Fruit fly (Drosophila melanogaster): Measurements from ENCODE around the gene nAChRbeta3.

The nAChRbeta3 gene

dm6 chr2L:523165-523835 lies 21.6 kb upstream of the nAChRbeta3 start (continued):
- TF ChIP-seq Jarid2 (GFP tag; optimal IDR thresholded peaks at IDR 0.05) (peak; percentile 98), pfk (GFP tag; optimal IDR thresholded peaks at IDR 0.05) (peak; percentile 25), CG8944 (GFP tag; optimal IDR thresholded peaks at IDR 0.05) (no peak), slbo (GFP tag; IDR thresholded peaks at IDR 0.05) (peak; percentile 23; the same call in 1 of the 2 replicates), BtbVII (GFP tag; optimal IDR thresholded peaks at IDR 0.05) (no peak), CG9817 (tag; optimal IDR thresholded peaks at IDR 0.05) (peak; percentile 1), lab (GFP tag; optimal IDR thresholded peaks at IDR 0.05) (peak; percentile 41), CG14667 (GFP tag; IDR thresholded peaks at IDR 0.05) (no peak), Xrp1 (GFP tag; IDR thresholded peaks at IDR 0.05) (peak; percentile 58), unc-4 (GFP tag; IDR thresholded peaks at IDR 0.05; ENCODE audit: partially characterized antibody) (peak; percentile 52), E2f2 (GFP tag; IDR thresholded peaks at IDR 0.05) (peak; percentile 22; the same call in 1 of the 2 replicates), Hr51 (GFP tag; optimal IDR thresholded peaks at IDR 0.05) (peak in 1 of 2 experiments; percentile 13), CG12769 (tag; optimal IDR thresholded peaks at IDR 0.05) (peak; percentile 98), Bgb (GFP tag; IDR thresholded peaks at IDR 0.05; ENCODE audit: partially characterized antibody) (peak; percentile 64), E2f1 (GFP tag; IDR thresholded peaks at IDR 0.05) (0 out of 2 replicates have a peak, but pooled peaks have one; percentile 18), CG32532 (GFP tag; IDR thresholded peaks at IDR 0.05) (0 out of 2 replicates have a peak, but pooled peaks have one; percentile 41), CG3281 (GFP tag; optimal IDR thresholded peaks at IDR 0.05) (peak; percentile 50), ac (GFP tag; optimal IDR thresholded peaks at IDR 0.05) (peak; percentile 23), CG10565 (GFP tag; optimal IDR thresholded peaks at IDR 0.05) (no peak), Hmr (GFP tag; optimal IDR thresholded peaks at IDR 0.05) (peak; percentile 56), pros (GFP tag; optimal IDR thresholded peaks at IDR 0.05) (peak; percentile 93), bcd (GFP tag; optimal IDR thresholded peaks at IDR 0.05) (peak; percentile 77), CG31224 (GFP tag; IDR thresholded peaks at IDR 0.05) (0 out of 2 replicates have a peak, but pooled peaks have one; percentile 8), Pdp1 (GFP tag; optimal IDR thresholded peaks at IDR 0.05) (peak in 1 of 2 experiments; percentile 59), CG6689 (GFP tag; IDR thresholded peaks at IDR 0.05) (no peak), CG3163 (GFP tag; optimal IDR thresholded peaks at IDR 0.05) (peak; percentile 22), CG13894 (tag; optimal IDR thresholded peaks at IDR 0.05) (peak; percentile 90), Dfd (GFP tag; optimal IDR thresholded peaks at IDR 0.05) (no peak), CG17912 (GFP tag; optimal IDR thresholded peaks at IDR 0.05) (peak; percentile 28), ems (GFP tag; optimal IDR thresholded peaks at IDR 0.05) (peak; percentile 40), CG17829 (tag; optimal IDR thresholded peaks at IDR 0.05) (peak; percentile 79), ken (GFP tag; IDR thresholded peaks at IDR 0.05) (0 out of 3 replicates have a peak, but pooled peaks have one; percentile 32), pita (GFP tag; optimal IDR thresholded peaks at IDR 0.05) (no peak), pb (GFP tag; optimal IDR thresholded peaks at IDR 0.05) (peak; percentile 32), shn (GFP tag; optimal IDR thresholded peaks at IDR 0.05) (peak; percentile 61), CrebB (tag; optimal IDR thresholded peaks at IDR 0.05) (peak; percentile 14), CG17328 (GFP tag; IDR thresholded peaks at IDR 0.05) (peak; percentile 41), CG1647 (GFP tag; optimal IDR thresholded peaks at IDR 0.05) (no peak), Dad (GFP tag; optimal IDR thresholded peaks at IDR 0.05) (peak; percentile 25), CG42726 (GFP tag; IDR thresholded peaks at IDR 0.05; ENCODE audit: partially characterized antibody) (peak; percentile 70), unpg (GFP tag; optimal IDR thresholded peaks at IDR 0.05) (peak; percentile 24), Nf-YC (tag; optimal IDR thresholded peaks at IDR 0.05) (peak; percentile 94), CG7839 (tag; optimal IDR thresholded peaks at IDR 0.05) (peak; percentile 42), CG12155 (GFP tag; optimal IDR thresholded peaks at IDR 0.05) (no peak), CG2712 (tag; optimal IDR thresholded peaks at IDR 0.05) (peak; percentile 48), bowl (GFP tag; IDR thresholded peaks at IDR 0.05) (no peak), pnt (GFP tag; optimal IDR thresholded peaks at IDR 0.05) (no peak), repo (GFP tag; optimal IDR thresholded peaks at IDR 0.05) (no peak), D19A (tag; optimal IDR thresholded peaks at IDR 0.05) (peak; percentile 41)

All from whole organism, embryonic.